Fruit fly (Drosophila melanogaster) whole organism, pupa: Measurements from ENCODE around the gene Tis11.

Source experiments
- CG12605 ChIP-seq: fragments of 200-800 bp; sonication (Bioruptor generic); IDR thresholded peaks from 2 replicates; pipeline ENCODE4 v1.3.6; 2022; ENCODE audit warnings: missing biosample characterization, missing genetic modification characterization
- CG13204 ChIP-seq: fragments of 200-800 bp; sonication (Bioruptor generic); optimal IDR thresholded peaks from 2 replicates; lab custom pipeline; 2018; ENCODE audit warnings: missing biosample characterization, mild to moderate bottlenecking, missing genetic modification characterization, moderate library complexity
- CG15710 ChIP-seq: fragments of 200-800 bp; sonication (Bioruptor generic); optimal IDR thresholded peaks from 2 replicates; lab custom pipeline; 2018; ENCODE audit warnings: missing biosample characterization, mild to moderate bottlenecking, missing genetic modification characterization, moderate library complexity
- CG17806 ChIP-seq: fragments of 200-800 bp; sonication (Bioruptor generic); optimal IDR thresholded peaks from 2 replicates; lab custom pipeline; 2018; ENCODE audit warnings: missing biosample characterization, mild to moderate bottlenecking, missing genetic modification characterization, moderate library complexity
- CG32121 ChIP-seq: fragments of 200-800 bp; sonication (Bioruptor generic); IDR thresholded peaks from 2 replicates; pipeline ENCODE4 v1.3.6; 2022; ENCODE audit warnings: missing biosample characterization, missing genetic modification characterization
- EcR ChIP-seq: fragments of 200-800 bp; sonication (Bioruptor generic); optimal IDR thresholded peaks from 3 replicates; lab custom pipeline; 2019; ENCODE audit warnings: missing biosample characterization, missing genetic modification characterization, mild to moderate bottlenecking, moderate library complexity, missing genetic modification reagents
- Pif1A ChIP-seq: fragments of 200-800 bp; sonication (Bioruptor generic); optimal IDR thresholded peaks from 3 replicates; lab custom pipeline; 2016; ENCODE audit warnings: missing biosample characterization, missing genetic modification characterization
- Pif1B ChIP-seq: fragments of 200-800 bp; sonication (Bioruptor generic); optimal IDR thresholded peaks from 3 replicates; lab custom pipeline; 2016; ENCODE audit warnings: missing biosample characterization, missing genetic modification characterization
- Snoo ChIP-seq: fragments of 200-800 bp; sonication (Bioruptor generic); optimal IDR thresholded peaks from 3 replicates; lab custom pipeline; 2017; ENCODE audit warnings: missing biosample characterization, mild to moderate bottlenecking, missing genetic modification characterization, inconsistent platforms

dm6 chrX:12613248-12613805 is 45.9 kb upstream of the Tis11 start:
- TF ChIP-seq CG13204 (GFP tag; lab: Kevin White, UChicago), result no peak
- no peak for TF ChIP-seq CG32121 (GFP tag; lab: Robert Waterston, UW)
- no peak for TF ChIP-seq Pif1B (GFP tag; lab: Kevin White, UChicago)
- no peak for TF ChIP-seq CG15710 (tag; lab: Kevin White, UChicago)
- no peak for TF ChIP-seq Pif1A (GFP tag; lab: Kevin White, UChicago)
- no peak for TF ChIP-seq CG17806
- TF ChIP-seq Snoo (tag; lab: Kevin White, UChicago), result no peak
- no peak for TF ChIP-seq EcR
- no peak for TF ChIP-seq CG12605 (GFP tag; lab: Robert Waterston, UW)
